Fruit fly (Drosophila melanogaster) whole organism, embryonic: ENCODE data around the gene asun.

ENCODE experiments used
- ATbp ChIP-seq: fragments of 200-800 bp; sonication (Bioruptor generic); optimal IDR thresholded peaks from 2 replicates; lab custom pipeline; 2017; ENCODE audit warnings: missing biosample characterization, mild to moderate bottlenecking, missing genetic modification characterization, missing genetic modification reagents
- Abd-B ChIP-seq: fragments of 200-800 bp; sonication (Bioruptor generic); optimal IDR thresholded peaks from 2 replicates; lab custom pipeline; 2018; ENCODE audit warnings: missing biosample characterization, mild to moderate bottlenecking, missing genetic modification characterization, moderate library complexity
- Asciz ChIP-seq: fragments of 200-800 bp; sonication (Bioruptor generic); optimal IDR thresholded peaks from 2 replicates; lab custom pipeline; 2017; ENCODE audit warnings: missing biosample characterization, mild to moderate bottlenecking, missing genetic modification characterization, missing genetic modification reagents
- CG10321 ChIP-seq: fragments of 200-800 bp; sonication (Bioruptor generic); IDR thresholded peaks from 2 replicates; pipeline ENCODE4 v1.3.6; 2022; ENCODE audit warnings: missing biosample characterization, missing genetic modification characterization
- CG12219 ChIP-seq: fragments of 200-800 bp; sonication (Bioruptor generic); optimal IDR thresholded peaks from 3 replicates; lab custom pipeline; 2018; ENCODE audit warnings: missing biosample characterization, mild to moderate bottlenecking, missing genetic modification characterization
- CG12299 ChIP-seq: fragments of 200-800 bp; sonication (Bioruptor generic); optimal IDR thresholded peaks from 2 replicates; lab custom pipeline; 2018; ENCODE audit warnings: missing biosample characterization, mild to moderate bottlenecking, missing genetic modification characterization
- CG14441 ChIP-seq: fragments of 200-800 bp; sonication (Bioruptor generic); IDR thresholded peaks from 2 replicates; pipeline ENCODE4 v1.3.6; 2022; ENCODE audit warnings: missing biosample characterization, missing genetic modification characterization
- CG14860 ChIP-seq: fragments of 200-800 bp; sonication (Bioruptor generic); IDR thresholded peaks from 3 replicates; pipeline ENCODE4 v1.3.6; 2022; ENCODE audit warnings: missing biosample characterization, missing genetic modification characterization; ENCODE audit not compliant: partially characterized antibody
- CG14965 ChIP-seq: fragments of 200-800 bp; sonication (Bioruptor generic); optimal IDR thresholded peaks from 2 replicates; lab custom pipeline; 2016; ENCODE audit warnings: missing biosample characterization, missing genetic modification characterization, borderline replicate concordance
- CG16779 ChIP-seq: fragments of 200-800 bp; sonication (Bioruptor generic); IDR thresholded peaks from 2 replicates; pipeline ENCODE4 v1.3.6; 2022; ENCODE audit warnings: missing biosample characterization, missing genetic modification characterization
- CG17359 ChIP-seq: fragments of 200-800 bp; sonication (Bioruptor generic); optimal IDR thresholded peaks from 3 replicates; lab custom pipeline; 2018; ENCODE audit warnings: missing biosample characterization, mild to moderate bottlenecking, missing genetic modification characterization, moderate library complexity
- CG1832 ChIP-seq: fragments of 200-800 bp; sonication (Bioruptor generic); optimal IDR thresholded peaks from 2 replicates; lab custom pipeline; 2017; ENCODE audit warnings: missing biosample characterization, mild to moderate bottlenecking, missing genetic modification characterization, inconsistent platforms
- CG2129 ChIP-seq: fragments of 200-800 bp; sonication (Bioruptor generic); IDR thresholded peaks from 2 replicates; pipeline ENCODE4 v1.3.6; 2022; ENCODE audit warnings: missing biosample characterization, missing genetic modification characterization; ENCODE audit not compliant: partially characterized antibody
- CG33213 ChIP-seq: fragments of 200-800 bp; sonication (Bioruptor generic); optimal IDR thresholded peaks from 3 replicates; lab custom pipeline; 2016; ENCODE audit warnings: missing biosample characterization, missing genetic modification characterization
- CG33557 ChIP-seq: fragments of 200-800 bp; sonication (Bioruptor generic); optimal IDR thresholded peaks from 2 replicates; lab custom pipeline; 2019; ENCODE audit warnings: missing biosample characterization, mild to moderate bottlenecking, missing genetic modification characterization, moderate library complexity
- CG34376 ChIP-seq: fragments of 200-800 bp; sonication (Bioruptor generic); optimal IDR thresholded peaks from 2 replicates; lab custom pipeline; 2018; ENCODE audit warnings: missing biosample characterization, mild to moderate bottlenecking, missing genetic modification characterization
- CG4360 ChIP-seq: fragments of 200-800 bp; sonication (Bioruptor generic); IDR thresholded peaks from 2 replicates; pipeline ENCODE4 v1.3.6; 2022; ENCODE audit warnings: missing biosample characterization, missing genetic modification characterization
- CG8924 ChIP-seq: fragments of 200-800 bp; optimal IDR thresholded peaks from 3 replicates; lab custom pipeline; 2019; ENCODE audit warnings: missing biosample characterization, mild to moderate bottlenecking, missing genetic modification characterization, moderate library complexity
- CG8944 ChIP-seq: fragments of 200-800 bp; sonication (Bioruptor generic); optimal IDR thresholded peaks from 3 replicates; lab custom pipeline; 2016; ENCODE audit warnings: missing biosample characterization, missing genetic modification characterization
- Doc3 ChIP-seq: fragments of 200-800 bp; sonication (Bioruptor generic); IDR thresholded peaks from 3 replicates; pipeline ENCODE4 v1.3.6; 2022; ENCODE audit warnings: missing biosample characterization, missing genetic modification characterization; ENCODE audit not compliant: partially characterized antibody
- Fer3 ChIP-seq: fragments of 200-800 bp; sonication (Bioruptor generic); optimal IDR thresholded peaks from 2 replicates; lab custom pipeline; 2018; ENCODE audit warnings: missing biosample characterization, mild to moderate bottlenecking, missing genetic modification characterization, moderate library complexity
- Hey ChIP-seq: fragments of 200-800 bp; sonication (Bioruptor generic); optimal IDR thresholded peaks from 3 replicates; lab custom pipeline; 2018; ENCODE audit warnings: missing biosample characterization, mild to moderate bottlenecking, missing genetic modification characterization
- Hr51 ChIP-seq, 2 experiments: fragments of 200-800 bp; sonication (Bioruptor generic); optimal IDR thresholded peaks; 2 replicates in 1 of 2; 3 replicates in 1 of 2; lab custom pipeline; 2016 to 2018; ENCODE audit warnings: missing biosample characterization in 2 of 2, missing genetic modification characterization in 2 of 2, mild to moderate bottlenecking in 1 of 2, moderate library complexity in 1 of 2
- MTF-1 ChIP-seq: fragments of 200-800 bp; sonication (Bioruptor generic); optimal IDR thresholded peaks from 2 replicates; lab custom pipeline; 2018; ENCODE audit warnings: missing biosample characterization, mild to moderate bottlenecking, missing genetic modification characterization, borderline replicate concordance
- Nf-YB ChIP-seq: fragments of 200-800 bp; sonication (Bioruptor generic); optimal IDR thresholded peaks from 3 replicates; lab custom pipeline; 2019; ENCODE audit warnings: missing biosample characterization, mild to moderate bottlenecking, missing genetic modification characterization, moderate library complexity
- Pdp1 ChIP-seq, 2 experiments: fragments of 200-800 bp; sonication (Bioruptor generic); optimal IDR thresholded peaks; 3 replicates each; lab custom pipeline; 2016; ENCODE audit warnings: missing biosample characterization in 2 of 2, missing genetic modification characterization in 2 of 2, mild to moderate bottlenecking in 1 of 2, moderate library complexity in 1 of 2
- Scr ChIP-seq: fragments of 200-800 bp; sonication (Bioruptor generic); IDR thresholded peaks from 2 replicates; pipeline ENCODE4 v1.3.6; 2022; ENCODE audit warnings: missing biosample characterization, missing genetic modification characterization; ENCODE audit not compliant: partially characterized antibody
- Sin3A ChIP-seq: fragments of >200 bp; optimal IDR thresholded peaks from 2 replicates; lab custom pipeline; 2018
- al ChIP-seq: fragments of 200-800 bp; sonication (Bioruptor generic); IDR thresholded peaks from 2 replicates; pipeline ENCODE4 v1.3.6; 2022; ENCODE audit warnings: missing biosample characterization, missing genetic modification characterization
- az2 ChIP-seq: fragments of 200-800 bp; sonication (Bioruptor generic); optimal IDR thresholded peaks from 3 replicates; lab custom pipeline; 2016; ENCODE audit warnings: missing biosample characterization, missing genetic modification characterization
- bsh ChIP-seq, 2 experiments: fragments of 200-800 bp; sonication (Bioruptor generic); optimal IDR thresholded peaks; 2 replicates each; lab custom pipeline; 2017 to 2018; ENCODE audit warnings: mild to moderate bottlenecking in 2 of 2, missing biosample characterization in 2 of 2, missing genetic modification characterization in 2 of 2, moderate library complexity in 1 of 2
- corto ChIP-seq: fragments of 200-800 bp; sonication (Bioruptor generic); optimal IDR thresholded peaks from 2 replicates; lab custom pipeline; 2016; ENCODE audit warnings: missing biosample characterization, mild to moderate bottlenecking, missing genetic modification characterization, moderate library complexity
- croc ChIP-seq: fragments of 200-800 bp; sonication (Bioruptor generic); conservative IDR thresholded peaks from 3 replicates; pipeline ENCODE4 v1.3.6; 2022; ENCODE audit warnings: missing biosample characterization, missing genetic modification characterization
- eyg ChIP-seq: fragments of 200-800 bp; sonication (Bioruptor generic); optimal IDR thresholded peaks from 3 replicates; lab custom pipeline; 2016; ENCODE audit warnings: missing biosample characterization, missing genetic modification characterization
- gcm2 ChIP-seq: fragments of 200-800 bp; sonication (Bioruptor generic); optimal IDR thresholded peaks from 2 replicates; lab custom pipeline; 2016; ENCODE audit warnings: missing biosample characterization, missing genetic modification characterization
- grau ChIP-seq: fragments of 200-800 bp; optimal IDR thresholded peaks from 3 replicates; lab custom pipeline; 2019; ENCODE audit warnings: missing biosample characterization, mild to moderate bottlenecking, missing genetic modification characterization, moderate library complexity
- hth ChIP-seq: fragments of >200 bp; optimal IDR thresholded peaks from 2 replicates; lab custom pipeline; 2017; ENCODE audit warnings: inconsistent platforms
- jigr1 ChIP-seq: fragments of 200-800 bp; sonication (Bioruptor generic); IDR thresholded peaks from 3 replicates; pipeline ENCODE4 v1.3.6; 2022; ENCODE audit warnings: missing biosample characterization, missing genetic modification characterization
- lilli ChIP-seq: fragments of 200-800 bp; sonication (Bioruptor generic); optimal IDR thresholded peaks from 3 replicates; lab custom pipeline; 2016; ENCODE audit warnings: missing biosample characterization, missing genetic modification characterization
- maf-S ChIP-seq: fragments of 200-800 bp; sonication (Bioruptor generic); optimal IDR thresholded peaks from 2 replicates; lab custom pipeline; 2016; ENCODE audit warnings: missing biosample characterization, missing genetic modification characterization
- mirr ChIP-seq: fragments of 200-800 bp; sonication (Bioruptor generic); optimal IDR thresholded peaks from 3 replicates; lab custom pipeline; 2018; ENCODE audit warnings: missing biosample characterization, mild to moderate bottlenecking, missing genetic modification characterization
- nom ChIP-seq: fragments of 200-800 bp; sonication (Bioruptor generic); optimal IDR thresholded peaks from 2 replicates; lab custom pipeline; 2017; ENCODE audit warnings: missing biosample characterization, missing genetic modification characterization, mild to moderate bottlenecking, moderate library complexity, missing genetic modification reagents
- otp ChIP-seq: fragments of 200-800 bp; sonication (Bioruptor generic); IDR thresholded peaks from 3 replicates; pipeline ENCODE4, ENCODE4 v1.3.6; 2022; ENCODE audit warnings: missing biosample characterization, missing genetic modification characterization
- pb ChIP-seq: fragments of 200-800 bp; sonication (Bioruptor generic); optimal IDR thresholded peaks from 3 replicates; lab custom pipeline; 2016; ENCODE audit warnings: missing biosample characterization, missing genetic modification characterization
- psq ChIP-seq: fragments of 200-800 bp; sonication (Bioruptor generic); optimal IDR thresholded peaks from 2 replicates; lab custom pipeline; 2017; ENCODE audit warnings: missing biosample characterization, missing genetic modification characterization
- stwl ChIP-seq: fragments of 200-800 bp; sonication (Bioruptor generic); optimal IDR thresholded peaks from 3 replicates; lab custom pipeline; 2018; ENCODE audit warnings: missing biosample characterization, mild to moderate bottlenecking, missing genetic modification characterization, moderate library complexity
- tin ChIP-seq: fragments of 200-800 bp; sonication (Bioruptor generic); optimal IDR thresholded peaks from 3 replicates; lab custom pipeline; 2016; ENCODE audit warnings: missing biosample characterization, missing genetic modification characterization
- tio ChIP-seq: fragments of 200-800 bp; sonication (Bioruptor generic); optimal IDR thresholded peaks from 2 replicates; lab custom pipeline; 2017; ENCODE audit warnings: missing biosample characterization, missing genetic modification characterization, inconsistent platforms

asun gene

dm6 chr3R:16223252-16224037 is 40.6 kb upstream of the asun start (continued):
- TF ChIP-seq gcm2 (GFP tag; lab: Kevin White, UChicago) (no peak), maf-S (GFP tag; lab: Kevin White, UChicago) (no peak), Hr51 (GFP tag; optimal IDR thresholded peaks at IDR 0.05; lab: Kevin White, UChicago) (peak in 1 of 2 experiments; percentile 65), tio (GFP tag; lab: Kevin White, UChicago) (peak; percentile 40), ATbp (GFP tag; lab: Kevin White, UChicago) (no peak), Hey (tag; lab: Kevin White, UChicago) (peak; percentile 46), CG10321 (GFP tag; lab: Robert Waterston, UW) (no peak), CG14860 (GFP tag; lab: Robert Waterston, UW) (no peak), Sin3A (lab: Kevin White, UChicago) (no peak), CG12299 (tag; lab: Kevin White, UChicago) (no peak), CG2129 (GFP tag; lab: Robert Waterston, UW) (no peak), MTF-1 (GFP tag; lab: Kevin White, UChicago) (no peak), CG8924 (peak; percentile 58), jigr1 (GFP tag; lab: Robert Waterston, UW) (no peak), corto (no peak), Abd-B (GFP tag; lab: Kevin White, UChicago) (no peak), CG33213 (no peak), CG8944 (no peak), lilli (GFP tag; lab: Kevin White, UChicago) (no peak), al (no peak), az2 (GFP tag; lab: Kevin White, UChicago) (no peak), tin (no peak), Doc3 (GFP tag; lab: Robert Waterston, UW) (no peak), grau (tag; lab: Kevin White, UChicago) (peak; percentile 59), CG14965 (GFP tag; lab: Kevin White, UChicago) (no peak), Pdp1 (GFP tag; optimal IDR thresholded peaks at IDR 0.05; lab: Kevin White, UChicago) (peak in 1 of 2 experiments; percentile 0), nom (GFP tag; lab: Kevin White, UChicago) (peak; percentile 32), CG34376 (no peak), stwl (tag; lab: Kevin White, UChicago) (no peak), Asciz (GFP tag; lab: Kevin White, UChicago) (peak; percentile 10), psq (GFP tag; lab: Kevin White, UChicago) (no peak), CG14441 (GFP tag; lab: Robert Waterston, UW) (peak; percentile 15; the same call in 1 of the 2 replicates), CG1832 (GFP tag; lab: Kevin White, UChicago) (no peak), Nf-YB (no peak), Fer3 (peak; percentile 16), hth (no peak), croc (GFP tag; lab: Robert Waterston, UW) (no peak), CG17359 (tag; lab: Kevin White, UChicago) (peak; percentile 29), CG33557 (GFP tag; lab: Kevin White, UChicago) (no peak), Scr (GFP tag; lab: Robert Waterston, UW) (no peak), bsh (GFP tag; optimal IDR thresholded peaks at IDR 0.05; lab: Kevin White, UChicago) (peak in 1 of 2 experiments; percentile 42), otp (peak; percentile 56; the same call in 1 of the 3 replicates), eyg (peak; percentile 3), pb (GFP tag; lab: Kevin White, UChicago) (peak; percentile 36), mirr (GFP tag; lab: Kevin White, UChicago) (peak; percentile 55), CG16779 (GFP tag; lab: Robert Waterston, UW) (0 out of 2 replicates have a peak, but pooled peaks have one; percentile 35), CG4360 (GFP tag; lab: Robert Waterston, UW) (peak; percentile 57; the same call in 1 of the 2 replicates), CG12219 (GFP tag; lab: Kevin White, UChicago) (no peak)
